Fruit fly (Drosophila melanogaster): ENCODE data around the gene pic.

DNA sequence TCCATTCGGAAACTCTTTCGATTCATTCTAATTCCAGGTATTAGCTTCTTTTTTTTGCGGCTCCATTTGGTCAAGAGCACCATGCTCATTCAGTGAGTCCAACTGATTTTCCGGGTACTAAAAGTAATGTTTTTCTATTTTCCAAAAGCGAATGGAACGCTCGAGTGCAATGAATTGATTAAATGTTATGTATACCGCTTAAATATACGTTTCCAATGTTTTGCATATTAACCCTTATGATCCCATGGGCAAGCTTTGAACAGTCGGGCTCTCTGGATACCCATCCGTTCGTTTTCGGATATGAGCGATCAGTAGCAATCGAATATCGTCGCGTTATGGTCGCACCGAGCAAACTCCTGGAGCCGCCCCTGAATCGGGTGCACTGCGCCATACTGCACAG lies 4.6 kb upstream of the pic start, which contains the start of gene CG31157:
- TF ChIP-seq h (optimal IDR thresholded peaks at IDR 0.05) (no peak), Myc (optimal IDR thresholded peaks at IDR 0.05) (no peak), Sin3A (optimal IDR thresholded peaks at IDR 0.05) (no peak), ttk (optimal IDR thresholded peaks at IDR 0.05) (no peak), insv (optimal IDR thresholded peaks at IDR 0.05) (no peak), psq (optimal IDR thresholded peaks at IDR 0.05) (no peak)

Data from Kc167 (cell line).